Worm (Caenorhabditis elegans) whole organism, L4/young adult: ENCODE results near the gene asp-16.

ENCODE experiments used
- W03F9.2 ChIP-seq: fragments of 150-350 bp; optimal IDR thresholded peaks from 2 replicates; lab custom pipeline; 2014; ENCODE audit warnings: missing biosample characterization, missing genetic modification characterization
- dao-5 ChIP-seq: sonication (generic microtip); optimal IDR thresholded peaks from 2 replicates; lab custom pipeline; 2016; ENCODE audit warnings: missing genotype, missing genetic modification characterization, moderate library complexity, missing compliant biosample characterization
- him-1 ChIP-seq: sonication (generic microtip); optimal IDR thresholded peaks from 2 replicates; lab custom pipeline; 2016; ENCODE audit warnings: missing genotype, missing genetic modification reagents, missing genetic modification characterization, missing compliant biosample characterization

asp-16 gene

DNA sequence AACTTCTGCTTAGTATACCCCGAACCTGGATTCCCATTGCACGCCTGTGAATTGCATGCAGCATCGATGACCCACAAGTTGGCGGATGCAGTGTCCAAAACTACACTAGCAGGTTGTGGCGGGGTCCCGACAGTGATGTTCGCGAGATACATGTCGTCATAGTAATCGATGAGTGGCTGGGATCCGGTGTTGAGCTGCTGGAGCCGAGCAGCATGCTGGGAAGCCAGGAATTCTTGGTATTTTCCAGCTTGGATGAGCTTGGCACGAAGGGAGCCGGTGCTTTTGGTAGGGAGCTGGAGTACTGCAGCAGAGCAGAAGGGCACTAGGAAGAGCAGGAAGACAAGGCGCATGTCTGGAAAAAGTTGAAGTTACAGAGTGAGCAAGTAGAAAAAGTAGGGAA is at the start of gene asp-16:
Gene asp-16 (minus strand): TSS at position 350 of the 400 bp plus-strand sequence.
- no peak for TF ChIP-seq him-1
- TF ChIP-seq W03F9.2 (tag; lab: Kevin White, UChicago), result no peak
- TF ChIP-seq dao-5 (tag; lab: Kevin White, UChicago), result no peak

DNA sequence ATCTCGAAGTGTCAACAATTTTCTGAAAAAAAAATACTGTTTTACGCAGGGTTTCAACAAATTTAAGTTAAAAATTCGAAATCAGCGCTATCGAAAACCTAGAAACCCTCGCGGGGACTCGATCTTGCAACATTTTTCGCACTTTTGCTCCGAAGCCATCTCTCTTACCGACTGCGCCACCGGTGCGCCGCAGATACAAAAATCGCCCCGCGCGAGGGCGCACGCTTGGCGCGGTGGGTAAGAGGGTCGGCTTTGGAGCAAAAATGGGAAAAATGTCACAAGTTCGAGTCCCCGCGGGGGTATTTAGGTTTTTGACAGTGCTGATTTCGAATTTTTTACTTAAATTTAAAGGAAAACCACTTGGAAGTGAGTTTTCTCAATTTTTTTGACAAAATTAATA is 48.5 kb upstream of the asp-16 start:
- TF ChIP-seq dao-5 (tag; lab: Kevin White, UChicago) (no peak), W03F9.2 (tag; lab: Kevin White, UChicago) (no peak), him-1 (no peak)

DNA sequence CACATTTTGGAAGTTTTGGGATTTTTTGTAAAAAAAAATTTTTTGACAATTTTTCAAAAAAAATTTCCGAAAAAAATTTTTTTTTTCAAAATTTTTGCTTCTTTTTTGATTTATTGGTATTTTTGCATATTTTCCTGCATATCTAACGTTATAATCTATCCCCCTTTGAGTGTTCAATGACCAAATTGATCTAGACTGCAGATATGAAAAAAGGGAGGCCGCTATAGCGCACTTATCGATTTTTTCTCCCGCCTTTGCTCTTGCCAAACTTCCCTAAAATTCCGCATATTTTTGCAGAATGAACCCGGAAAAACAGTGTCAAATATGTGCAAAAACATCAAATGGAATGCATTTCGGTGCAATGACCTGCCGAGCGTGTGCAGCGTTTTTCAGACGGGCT is 45.0 kb upstream of the asp-16 start, which contains the start of gene nhr-145:
Gene nhr-145 (plus strand): TSS at position 298 of the 400 bp plus-strand sequence.
- TF ChIP-seq W03F9.2 (tag; lab: Kevin White, UChicago) (no peak), him-1 (no peak), dao-5 (tag; lab: Kevin White, UChicago) (no peak)

DNA sequence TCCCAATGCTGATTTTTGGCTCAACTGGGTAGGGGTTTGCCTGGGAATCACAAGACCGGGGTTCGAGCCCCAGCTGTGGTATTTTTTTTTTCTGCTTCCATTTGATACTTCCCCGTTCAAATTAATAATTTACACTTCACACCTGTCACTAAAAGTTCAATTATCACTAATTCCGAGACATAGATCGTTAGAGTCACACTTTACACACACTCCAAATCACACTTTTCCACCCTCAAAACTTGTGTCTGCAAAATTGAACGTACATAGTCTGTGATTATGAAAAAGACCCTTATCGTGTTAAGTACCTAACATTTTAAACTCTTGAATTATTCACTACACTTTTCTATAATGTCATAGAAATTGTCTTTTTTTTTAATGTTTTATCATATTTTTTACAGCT is 41.4 kb upstream of the asp-16 start:
- TF ChIP-seq W03F9.2 (tag; lab: Kevin White, UChicago) (no peak), him-1 (no peak), dao-5 (tag; lab: Kevin White, UChicago) (no peak)

DNA sequence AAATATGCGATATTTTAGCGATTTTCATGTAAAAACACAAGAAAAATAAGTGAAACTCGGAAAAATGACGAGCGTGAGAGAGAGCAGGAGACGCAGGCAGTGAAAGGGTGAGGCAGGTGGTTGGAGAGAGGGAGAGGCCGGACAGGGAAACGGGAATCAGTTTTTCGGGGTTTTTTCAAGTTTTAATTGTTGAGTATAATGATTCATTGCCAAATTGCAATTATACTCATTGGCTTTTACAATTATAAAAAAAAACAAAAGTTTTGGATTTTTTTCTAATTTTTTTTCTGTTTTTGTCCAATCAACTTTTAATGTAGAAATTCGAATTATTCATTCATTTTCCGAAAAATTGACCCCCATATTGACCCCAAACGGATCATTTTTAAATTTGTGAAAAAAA is 40.1 kb upstream of the asp-16 start, which contains the start of gene nhr-95:
Gene nhr-95 (minus strand): TSS at position 101 of the 400 bp plus-strand sequence.
- TF ChIP-seq W03F9.2 (tag; lab: Kevin White, UChicago), result no peak
- no peak for TF ChIP-seq dao-5 (tag; lab: Kevin White, UChicago)
- TF ChIP-seq him-1, result no peak

DNA sequence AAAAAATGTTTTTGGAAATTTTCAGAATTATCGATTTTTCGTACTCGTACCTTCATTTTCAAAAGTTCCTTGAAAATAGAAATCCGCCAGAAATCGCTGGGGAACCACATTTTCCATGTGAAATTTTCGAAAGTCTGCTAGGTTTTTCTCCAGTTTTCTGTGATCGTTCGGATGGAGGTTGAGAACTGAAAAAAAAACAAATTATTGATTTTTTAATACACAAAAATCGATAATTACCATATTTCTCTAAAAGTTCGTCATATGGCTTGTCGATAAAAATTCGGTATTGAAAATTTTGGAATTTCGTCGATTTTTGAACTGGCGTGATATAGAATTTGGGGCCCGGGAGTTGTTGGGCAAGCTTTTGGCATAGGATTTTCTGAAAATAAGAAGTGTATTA is 34.4 kb upstream of the asp-16 start:
- no peak for TF ChIP-seq dao-5 (tag; lab: Kevin White, UChicago)
- TF ChIP-seq him-1, result no peak
- TF ChIP-seq W03F9.2 (tag; lab: Kevin White, UChicago), result no peak

DNA sequence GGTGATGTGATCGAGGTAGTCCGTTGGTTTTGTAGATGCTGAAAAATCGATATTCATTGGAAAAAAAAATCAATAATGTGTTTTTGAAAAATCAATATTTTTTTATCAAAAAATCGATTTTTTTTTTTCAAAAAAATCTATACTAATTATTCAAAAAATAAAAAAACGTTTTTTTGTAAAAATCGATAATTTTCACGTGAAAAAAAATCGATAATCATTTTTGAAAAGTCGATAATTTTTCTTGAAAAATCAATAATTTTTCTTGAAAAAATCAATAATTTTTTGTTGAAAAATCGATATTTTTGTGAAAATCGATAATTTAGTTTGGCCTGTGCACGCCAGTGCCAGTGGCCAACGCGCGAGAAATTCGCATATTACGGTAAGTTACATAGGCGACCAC is 30.8 kb upstream of the asp-16 start:
- TF ChIP-seq him-1 (no peak), dao-5 (tag; lab: Kevin White, UChicago) (no peak), W03F9.2 (tag; lab: Kevin White, UChicago) (no peak)

DNA sequence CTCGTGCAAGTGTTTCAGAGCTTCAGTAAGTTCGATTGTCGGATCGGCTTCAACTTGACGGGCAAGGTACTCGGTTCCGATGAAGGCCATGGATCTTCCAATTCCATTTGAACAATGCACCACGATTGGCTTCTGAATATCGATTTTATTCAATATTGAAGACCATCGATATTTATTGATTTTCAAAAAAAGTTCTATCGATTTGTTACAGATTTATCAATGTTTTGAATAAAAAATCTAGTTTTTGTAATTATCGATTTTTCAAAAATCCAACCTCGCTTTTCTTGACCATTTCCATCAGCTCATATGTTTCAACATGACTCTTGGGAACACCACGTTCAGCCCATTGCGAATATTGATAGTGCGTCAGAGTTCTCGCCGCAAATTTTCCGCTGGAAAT is 26.5 kb upstream of the asp-16 start:
- no peak for TF ChIP-seq him-1
- no peak for TF ChIP-seq dao-5 (tag; lab: Kevin White, UChicago)
- TF ChIP-seq W03F9.2 (tag; lab: Kevin White, UChicago), result no peak

DNA sequence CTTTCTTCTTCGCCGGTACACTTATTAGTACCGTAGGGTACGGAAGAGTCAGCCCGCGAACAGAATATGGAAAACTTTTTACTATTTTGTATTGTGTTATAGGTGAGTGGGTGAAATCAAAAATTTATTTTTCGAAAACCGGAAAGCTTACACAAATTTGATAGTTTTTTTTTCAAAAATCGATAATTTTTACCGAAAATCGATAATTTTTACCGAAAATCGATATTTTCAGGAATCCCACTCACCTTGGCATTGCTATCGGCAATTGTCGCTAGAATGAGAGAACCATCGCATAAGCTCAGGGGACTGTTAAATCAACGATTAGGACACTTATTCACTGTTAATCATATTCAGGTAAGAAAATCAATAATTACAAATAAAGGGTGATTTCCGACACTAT is 20.9 kb upstream of the asp-16 start:
- TF ChIP-seq him-1 (no peak), W03F9.2 (tag; lab: Kevin White, UChicago) (no peak), dao-5 (tag; lab: Kevin White, UChicago) (no peak)

DNA sequence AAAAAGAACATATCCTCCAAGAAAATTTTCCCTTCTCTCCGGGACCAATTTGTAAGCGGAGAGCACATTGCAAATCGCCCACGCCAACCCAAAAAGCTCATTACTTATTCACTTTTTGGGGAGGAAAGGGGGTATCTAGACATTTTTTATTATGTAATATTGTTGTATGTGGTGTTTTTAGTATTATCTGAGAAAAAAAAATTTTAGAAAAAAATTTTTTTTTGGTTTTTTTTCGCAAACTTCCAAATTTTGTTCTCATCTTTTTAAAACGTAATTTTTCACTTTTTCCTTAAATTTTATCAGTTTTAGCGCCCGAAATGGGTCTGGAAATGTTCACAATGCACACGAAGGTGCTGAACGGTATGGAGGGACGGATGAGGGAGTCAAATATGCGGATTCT is 17.5 kb upstream of the asp-16 start, which contains the start of gene twk-46:
Gene twk-46 (plus strand): TSS at position 301 of the 400 bp plus-strand sequence.
- no peak for TF ChIP-seq him-1

DNA sequence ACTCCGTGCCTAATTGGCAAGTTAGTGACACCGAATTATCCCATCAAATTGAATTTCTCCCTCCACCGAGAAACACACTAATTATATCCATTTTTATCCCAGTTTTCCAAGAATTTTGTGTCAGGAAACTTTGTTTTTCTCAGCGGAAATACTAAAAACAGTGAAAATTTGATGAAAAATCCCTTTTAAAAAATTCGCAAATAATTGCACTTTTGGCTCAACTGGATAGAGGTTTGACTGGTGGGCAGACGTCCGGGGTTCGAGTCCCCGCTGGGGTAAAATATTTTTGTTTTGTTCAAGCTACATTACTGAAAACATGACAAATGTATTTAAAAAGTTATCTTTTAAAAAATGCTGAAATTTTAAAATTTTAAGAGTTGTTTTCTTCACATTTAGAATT is 15.7 kb upstream of the asp-16 start:
- TF ChIP-seq W03F9.2 (tag; lab: Kevin White, UChicago) (no peak), him-1 (no peak), dao-5 (tag; lab: Kevin White, UChicago) (no peak)

DNA sequence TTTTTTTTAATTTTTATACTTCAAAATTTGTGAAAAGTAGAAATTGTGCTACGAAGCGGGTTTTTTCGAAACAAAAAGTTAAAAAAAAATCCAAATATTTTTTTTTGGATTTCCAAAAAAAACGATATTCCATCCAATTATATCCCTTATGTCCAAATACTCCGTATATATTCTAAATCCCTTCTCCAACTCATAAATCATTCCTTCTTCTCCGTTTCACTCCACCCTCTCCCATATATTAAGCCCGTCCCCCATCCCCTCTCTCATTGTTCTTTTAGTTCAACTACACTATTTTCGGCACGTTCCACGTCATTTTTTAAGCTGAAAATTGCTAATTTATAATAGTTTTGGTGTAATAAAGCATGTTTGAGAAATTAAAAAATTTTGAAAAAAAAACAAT is 15.2 kb upstream of the asp-16 start:
- TF ChIP-seq W03F9.2 (tag; lab: Kevin White, UChicago) (no peak), dao-5 (tag; lab: Kevin White, UChicago) (no peak), him-1 (no peak)

DNA sequence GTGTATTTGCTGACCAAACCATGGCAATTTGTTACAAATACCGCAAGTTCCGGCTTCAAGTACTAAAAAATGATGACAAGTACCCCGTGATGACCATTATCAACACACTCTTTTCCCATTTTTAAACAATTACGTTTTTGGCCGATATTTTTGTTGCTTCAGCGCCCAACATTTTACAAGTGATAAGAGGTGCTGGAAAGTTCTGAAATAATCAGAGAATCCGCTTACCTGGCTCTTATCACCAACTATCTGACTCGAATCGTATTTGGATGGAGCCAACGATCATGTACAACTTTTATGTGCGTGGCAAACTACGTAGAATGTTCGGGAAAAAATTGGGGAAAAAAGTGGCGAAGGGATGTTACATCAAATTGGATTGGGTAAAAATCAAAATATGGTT is 10.9 kb upstream of the asp-16 start:
- TF ChIP-seq him-1 (no peak), W03F9.2 (tag; lab: Kevin White, UChicago) (no peak), dao-5 (tag; lab: Kevin White, UChicago) (no peak)

DNA sequence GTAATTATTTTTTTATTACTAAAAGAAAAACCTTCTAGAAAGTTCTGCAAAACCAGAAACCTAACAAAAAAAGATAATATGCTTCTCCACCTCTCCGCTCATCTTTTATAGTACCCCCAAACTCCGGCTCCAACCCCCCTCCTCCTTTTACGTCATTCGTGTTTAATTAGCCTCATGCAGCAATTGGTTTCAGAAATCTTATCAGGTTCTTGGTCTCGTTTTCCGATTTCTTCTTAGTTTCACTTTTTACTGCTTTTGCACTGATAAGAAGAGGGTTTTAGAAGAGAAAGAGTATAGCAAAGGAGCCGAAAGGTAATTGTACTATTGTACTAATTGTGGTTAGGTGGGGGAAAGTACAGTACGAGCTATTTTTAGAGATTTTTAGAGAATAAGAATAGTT is 9.0 kb upstream of the asp-16 start:
- TF ChIP-seq him-1 (no peak), W03F9.2 (tag; lab: Kevin White, UChicago) (no peak), dao-5 (tag; lab: Kevin White, UChicago) (no peak)

DNA sequence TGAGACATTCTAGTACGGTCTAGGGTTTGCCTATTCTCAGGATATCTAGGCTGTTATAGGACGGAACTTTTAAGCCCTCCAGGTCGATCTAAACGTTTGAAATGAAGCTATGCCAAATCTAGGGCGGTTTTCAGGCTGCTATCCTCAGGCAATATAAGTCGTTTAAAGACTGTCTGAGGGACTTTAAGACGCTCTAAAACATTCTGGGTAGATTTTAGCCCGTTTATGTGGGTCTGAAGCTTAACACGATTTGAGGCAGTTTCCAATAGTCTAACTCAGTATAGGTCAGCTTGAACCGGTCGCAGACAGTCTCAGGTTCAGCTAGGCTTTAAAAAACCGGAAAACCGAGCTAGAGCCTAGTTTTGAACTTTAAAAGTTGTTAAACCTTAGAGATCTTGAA is 8.5 kb upstream of the asp-16 start:
- no peak for TF ChIP-seq W03F9.2 (tag; lab: Kevin White, UChicago)

DNA sequence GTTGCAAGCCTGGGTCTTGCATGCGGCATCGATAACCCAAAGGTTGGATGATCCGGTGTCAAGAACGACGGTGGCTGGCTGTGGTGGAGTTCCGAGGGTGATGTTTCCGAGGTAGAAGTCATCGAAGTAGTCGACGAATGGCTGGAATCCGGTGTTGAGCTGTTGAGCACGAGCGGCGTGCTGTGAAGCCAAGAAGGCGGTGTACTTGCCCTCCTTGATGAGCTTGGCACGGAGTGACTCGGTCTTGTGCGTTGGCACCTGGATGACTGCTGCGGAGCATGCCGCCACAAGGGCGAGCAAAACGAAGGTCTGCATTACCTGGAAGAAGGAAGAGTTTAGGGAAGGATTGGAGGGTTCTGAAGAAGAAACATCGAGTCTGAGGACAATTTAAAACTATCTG is 8.0 kb upstream of the asp-16 start, which contains the start of gene asp-1:
Gene asp-1 (minus strand): TSS at position 315 of the 400 bp plus-strand sequence.
- TF ChIP-seq dao-5 (tag; lab: Kevin White, UChicago), result no peak
- TF ChIP-seq W03F9.2 (tag; lab: Kevin White, UChicago), result no peak
- TF ChIP-seq him-1, result no peak
